Worm (Caenorhabditis elegans): ENCODE results near the gene cux-7.

DNA sequence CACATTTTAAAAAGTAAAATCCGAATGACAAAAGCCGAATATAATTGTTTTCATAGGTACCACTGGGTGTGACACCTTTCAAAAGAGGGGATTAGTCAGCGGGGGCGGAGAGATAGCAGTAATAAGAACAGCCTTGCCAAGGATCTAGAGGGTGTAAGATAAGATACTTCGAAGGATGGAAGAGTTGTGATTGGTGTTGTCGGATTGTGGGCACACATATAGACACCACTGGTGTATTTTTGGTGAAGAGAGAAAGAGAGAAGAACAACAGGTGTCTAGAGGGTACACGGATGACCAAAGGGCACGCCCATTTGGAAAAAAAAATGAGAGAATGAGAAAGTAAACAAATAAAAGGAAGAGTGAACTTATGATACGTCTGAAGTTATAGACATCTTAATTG is 24.5 kb upstream of the cux-7 start:
- TF ChIP-seq skn-1 (tag; optimal IDR thresholded peaks at IDR 0.05) (no peak), zag-1 (tag; optimal IDR thresholded peaks at IDR 0.05) (no peak), unc-62 (GFP tag; optimal IDR thresholded peaks at IDR 0.05) (no peak), nhr-25 (tag; optimal IDR thresholded peaks at IDR 0.05) (no peak), alr-1 (tag; optimal IDR thresholded peaks at IDR 0.05) (no peak), blmp-1 (tag; optimal IDR thresholded peaks at IDR 0.05; ENCODE audit: insufficient read depth) (no peak), snpc-4 (tag; optimal IDR thresholded peaks at IDR 0.05) (no peak)

Data from whole organism, L2 larva.